Worm (Caenorhabditis elegans) whole organism, L4 larva: ENCODE measurements around the gene srx-97.

Source experiments
- ceh-44 ChIP-seq: fragments of 200-800 bp; sonication (Bioruptor generic); IDR thresholded peaks from 2 replicates; pipeline ENCODE4 v1.3.6; 2022; ENCODE audit warnings: missing genetic modification reagents, missing genetic modification characterization, missing compliant biosample characterization
- ceh-82 ChIP-seq: sonication (generic microtip); optimal IDR thresholded peaks from 2 replicates; lab custom pipeline; 2017; ENCODE audit warnings: missing biosample characterization, missing genetic modification characterization
- egl-27 ChIP-seq: sonication (generic microtip); optimal IDR thresholded peaks from 3 replicates; lab custom pipeline; 2017; ENCODE audit warnings: missing biosample characterization, missing genetic modification reagents, missing genetic modification characterization
- fos-1 ChIP-seq: fragments of 150-350 bp; optimal IDR thresholded peaks from 2 replicates; lab custom pipeline; 2014; ENCODE audit warnings: missing biosample characterization, missing genetic modification characterization
- gei-8 ChIP-seq: fragments of 200-800 bp; sonication (Bioruptor generic); optimal IDR thresholded peaks from 2 replicates; lab custom pipeline; 2018; ENCODE audit warnings: mild to moderate bottlenecking, missing genetic modification characterization, missing compliant biosample characterization
- hmg-1.1 ChIP-seq: fragments of 200-800 bp; sonication (Bioruptor generic); IDR thresholded peaks from 2 replicates; pipeline ENCODE4 v1.3.6; 2022; ENCODE audit warnings: missing genetic modification reagents, missing genetic modification characterization, missing compliant biosample characterization
- jun-1 ChIP-seq: fragments of 150-350 bp; optimal IDR thresholded peaks from 2 replicates; lab custom pipeline; 2014; ENCODE audit warnings: missing biosample characterization, missing genetic modification reagents, missing genetic modification characterization
- nhr-237 ChIP-seq: sonication (generic microtip); optimal IDR thresholded peaks from 2 replicates; lab custom pipeline; 2017; ENCODE audit warnings: missing biosample characterization, missing genetic modification characterization
- nhr-28 ChIP-seq: fragments of 150-350 bp; optimal IDR thresholded peaks from 2 replicates; lab custom pipeline; 2014; ENCODE audit warnings: missing biosample characterization, missing genetic modification characterization
- skn-1 ChIP-seq: fragments of 150-350 bp; optimal IDR thresholded peaks from 2 replicates; lab custom pipeline; 2014; ENCODE audit warnings: missing biosample characterization, missing genetic modification characterization
- zfp-3 ChIP-seq: fragments of 200-800 bp; sonication (Bioruptor generic); conservative IDR thresholded peaks from 2 replicates; pipeline ENCODE4 v1.3.6; 2022; ENCODE audit warnings: missing genetic modification reagents, missing genetic modification characterization, missing compliant biosample characterization

DNA sequence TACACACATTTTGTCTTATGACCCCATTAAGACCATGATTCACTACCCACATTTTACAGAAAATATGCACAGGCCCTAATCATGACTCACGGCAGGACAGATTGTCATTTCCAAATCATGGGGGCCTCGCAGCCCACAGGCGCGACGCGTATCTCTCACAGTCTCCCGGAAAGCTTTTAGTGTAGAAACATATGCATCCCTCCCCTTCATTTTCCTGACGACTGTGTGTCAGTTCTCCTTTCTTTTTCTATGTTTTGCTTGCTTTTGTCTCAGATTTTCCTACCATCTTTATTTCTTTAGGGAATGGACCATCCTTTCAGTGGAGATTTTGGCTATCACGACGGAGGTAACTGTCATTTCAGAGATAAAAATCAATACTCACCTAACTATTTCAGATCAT is 28.0 kb downstream of the srx-97 start, which contains the start of gene M151.1:
- TF ChIP-seq gei-8 (GFP tag; lab: Kevin White, UChicago) (no peak), skn-1 (tag; lab: Kevin White, UChicago) (no peak), nhr-237 (tag; lab: Kevin White, UChicago) (no peak), egl-27 (no peak), nhr-28 (tag; lab: Kevin White, UChicago) (no peak), hmg-1.1 (GFP tag; lab: Robert Waterston, UW) (no peak), fos-1 (tag; lab: Kevin White, UChicago) (no peak), ceh-82 (tag; lab: Kevin White, UChicago) (no peak), jun-1 (tag; lab: Kevin White, UChicago) (no peak), zfp-3 (GFP tag; lab: Robert Waterston, UW) (no peak), ceh-44 (GFP tag; lab: Robert Waterston, UW) (no peak)
